Worm (Caenorhabditis elegans): ENCODE data around the gene Y79H2A.3.

DNA sequence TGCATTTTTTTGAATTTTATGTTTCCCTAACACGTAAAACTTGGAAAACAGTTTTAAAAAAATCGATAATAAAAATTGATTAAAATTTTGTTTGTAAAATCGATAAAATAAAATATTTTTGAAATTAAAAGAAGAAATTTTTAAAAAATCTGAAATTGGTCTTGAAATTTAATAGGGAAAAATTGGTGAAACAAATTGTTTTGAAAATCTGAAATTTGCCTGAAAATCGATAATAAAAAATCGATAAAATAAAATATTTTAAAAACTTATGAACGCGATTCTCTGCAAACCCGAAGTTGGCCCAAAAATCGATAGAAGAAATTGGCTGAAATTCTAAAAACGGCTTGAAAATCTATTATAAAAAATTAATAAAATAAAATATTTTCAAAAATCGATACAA lies 38.4 kb downstream of the Y79H2A.3 start:
- TF ChIP-seq elt-2 (tag; optimal IDR thresholded peaks at IDR 0.05): no peak
- no peak for TF ChIP-seq nhr-12 (tag; optimal IDR thresholded peaks at IDR 0.05)
- no peak for TF ChIP-seq snpc-4 (tag; optimal IDR thresholded peaks at IDR 0.05)
- TF ChIP-seq ceh-82 (tag; optimal IDR thresholded peaks at IDR 0.05): no peak

All from whole organism, L3 larva.